Worm (Caenorhabditis elegans) whole organism, L4 larva: ENCODE measurements around the gene srbc-3.
A peak's percentile ranks its signal among the peaks of the same experiment; 100 is the strongest.

Experiments
- aly-2 ChIP-seq: sonication (generic microtip); optimal IDR thresholded peaks from 2 replicates; lab custom pipeline; 2018; ENCODE audit warnings: missing biosample characterization, missing genetic modification characterization
- arid-1 ChIP-seq: fragments of 200-800 bp; sonication (Bioruptor generic); conservative IDR thresholded peaks from 2 replicates; pipeline ENCODE4 v1.3.6; 2022; ENCODE audit warnings: missing genetic modification reagents, missing genetic modification characterization, missing compliant biosample characterization
- ceh-62 ChIP-seq: sonication (generic microtip); optimal IDR thresholded peaks from 2 replicates; lab custom pipeline; 2017; ENCODE audit warnings: missing biosample characterization, missing genetic modification characterization
- dmd-8 ChIP-seq: fragments of 200-800 bp; sonication (Bioruptor generic); IDR thresholded peaks from 2 replicates; pipeline ENCODE4 v1.3.6; 2022; ENCODE audit warnings: missing genetic modification characterization, missing compliant biosample characterization
- lim-7 ChIP-seq: fragments of 200-800 bp; sonication (Bioruptor generic); IDR thresholded peaks from 2 replicates; pipeline ENCODE4 v1.3.6; 2022; ENCODE audit warnings: missing genetic modification characterization, missing compliant biosample characterization
- mep-1 ChIP-seq: fragments of 150-350 bp; sonication (generic microtip); optimal IDR thresholded peaks from 3 replicates; lab custom pipeline; 2014; ENCODE audit warnings: missing biosample characterization, missing genetic modification characterization
- nhr-11 ChIP-seq: fragments of 150-350 bp; optimal IDR thresholded peaks from 2 replicates; lab custom pipeline; 2014; ENCODE audit warnings: missing biosample characterization, missing genetic modification characterization
- nhr-77 ChIP-seq: fragments of 150-350 bp; optimal IDR thresholded peaks from 2 replicates; lab custom pipeline; 2014; ENCODE audit warnings: missing biosample characterization, missing genetic modification characterization
- zag-1 ChIP-seq: fragments of 150-350 bp; optimal IDR thresholded peaks from 2 replicates; lab custom pipeline; 2014; ENCODE audit warnings: missing biosample characterization, missing genetic modification characterization

ce11 chrV:3276184-3276583 is 32.1 kb upstream of the srbc-3 start:
- no peak for TF ChIP-seq arid-1 (GFP tag; lab: Robert Waterston, UW)
- TF ChIP-seq nhr-77 (tag; lab: Kevin White, UChicago): no peak
- no peak for TF ChIP-seq mep-1 (tag; lab: Kevin White, UChicago)
- no peak for TF ChIP-seq zag-1
- no peak for TF ChIP-seq dmd-8 (GFP tag; lab: Robert Waterston, UW)
- TF ChIP-seq lim-7 (GFP tag; lab: Robert Waterston, UW): no peak
- no peak for TF ChIP-seq ceh-62 (tag; lab: Kevin White, UChicago)
- TF ChIP-seq nhr-11 (tag; lab: Kevin White, UChicago): peak; percentile 15
- no peak for TF ChIP-seq aly-2 (tag; lab: Kevin White, UChicago)
